Worm (Caenorhabditis elegans): ENCODE data around the gene sru-39.

The sru-39 gene

ce11 chrV:9813527-9813926 lies 10.3 kb downstream of the sru-39 start, which contains the start of gene sru-30:
Gene sru-30 (plus strand): TSS chrV:9813827.
- no peak for TF ChIP-seq fos-1 (tag; optimal IDR thresholded peaks at IDR 0.05)
- TF ChIP-seq lin-13 (GFP tag; optimal IDR thresholded peaks at IDR 0.05), result no peak
- no peak for TF ChIP-seq gmeb-1 (tag; optimal IDR thresholded peaks at IDR 0.05)
- TF ChIP-seq nhr-77 (tag; optimal IDR thresholded peaks at IDR 0.05), result no peak
- no peak for TF ChIP-seq ZK546.5 (tag; optimal IDR thresholded peaks at IDR 0.05)
- TF ChIP-seq nhr-11 (tag; optimal IDR thresholded peaks at IDR 0.05), result no peak
- TF ChIP-seq nhr-237 (tag; optimal IDR thresholded peaks at IDR 0.05), result no peak
- TF ChIP-seq sem-4 (tag; optimal IDR thresholded peaks at IDR 0.05), result no peak
- TF ChIP-seq elt-3 (tag; optimal IDR thresholded peaks at IDR 0.05), result no peak
- TF ChIP-seq mbf-1 (tag; optimal IDR thresholded peaks at IDR 0.05), result no peak
- TF ChIP-seq lsy-2 (tag; optimal IDR thresholded peaks at IDR 0.05), result no peak
- no peak for TF ChIP-seq elt-1 (tag; optimal IDR thresholded peaks at IDR 0.05)
- TF ChIP-seq sma-9 (GFP tag; optimal IDR thresholded peaks at IDR 0.05), result no peak
- TF ChIP-seq sma-9 (tag; optimal IDR thresholded peaks at IDR 0.05), result no peak
- TF ChIP-seq alr-1 (tag; optimal IDR thresholded peaks at IDR 0.05), result no peak

ce11 chrV:9816390-9816789 lies 13.1 kb downstream of the sru-39 start, which contains the start of gene sru-31:
Gene sru-31 (plus strand): TSS chrV:9816690.
- no peak for TF ChIP-seq elt-3 (tag; optimal IDR thresholded peaks at IDR 0.05)
- no peak for TF ChIP-seq mdl-1 (tag; optimal IDR thresholded peaks at IDR 0.05)
- no peak for TF ChIP-seq crh-2 (tag; optimal IDR thresholded peaks at IDR 0.05)
- TF ChIP-seq ztf-11 (tag; optimal IDR thresholded peaks at IDR 0.05), result no peak
- no peak for TF ChIP-seq blmp-1 (tag; optimal IDR thresholded peaks at IDR 0.05; ENCODE audit: insufficient read depth)
- TF ChIP-seq gmeb-1 (tag; optimal IDR thresholded peaks at IDR 0.05), result no peak

ce11 chrV:9821724-9822123 lies 18.4 kb downstream of the sru-39 start, which contains the start of gene str-193:
Gene str-193 (minus strand): TSS chrV:9821824.
- TF ChIP-seq lin-11 (tag; optimal IDR thresholded peaks at IDR 0.05), result no peak
- TF ChIP-seq mdl-1 (tag; optimal IDR thresholded peaks at IDR 0.05), result no peak
- TF ChIP-seq alr-1 (tag; optimal IDR thresholded peaks at IDR 0.05), result no peak
- TF ChIP-seq zag-1 (tag; optimal IDR thresholded peaks at IDR 0.05), result no peak
- no peak for TF ChIP-seq gmeb-1 (tag; optimal IDR thresholded peaks at IDR 0.05)
- TF ChIP-seq Y55F3AM.14 (GFP tag; optimal IDR thresholded peaks at IDR 0.05), result no peak
- TF ChIP-seq F13H6.1 (tag; optimal IDR thresholded peaks at IDR 0.05), result no peak

DNA sequence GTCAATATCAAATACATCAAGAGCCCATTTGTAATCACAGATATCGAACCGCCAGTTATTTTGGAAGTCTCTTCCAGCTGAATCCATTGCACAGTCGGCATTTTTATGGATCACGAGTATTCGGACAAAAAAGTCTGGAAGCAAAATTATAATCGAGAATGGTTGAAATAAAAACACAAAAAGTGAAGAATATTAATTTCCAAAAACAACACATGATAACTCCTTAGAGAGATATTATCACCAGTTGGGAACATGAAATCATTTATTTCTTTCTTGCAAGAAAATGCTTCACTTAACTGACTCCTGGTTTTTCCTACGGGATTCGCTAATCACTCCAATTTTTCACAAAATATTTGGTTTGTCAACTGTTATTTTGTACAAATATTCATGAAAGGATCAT lies 20.9 kb downstream of the sru-39 start, which contains the start of gene str-2:
str-2 (minus strand) TSS at position 101 of the 400 bp plus-strand sequence.
- TF ChIP-seq sma-9 (GFP tag; optimal IDR thresholded peaks at IDR 0.05) (no peak), sma-9 (tag; optimal IDR thresholded peaks at IDR 0.05) (no peak), elt-3 (tag; optimal IDR thresholded peaks at IDR 0.05) (no peak), C34F6.9 (tag; optimal IDR thresholded peaks at IDR 0.05) (no peak), nhr-11 (tag; optimal IDR thresholded peaks at IDR 0.05) (no peak), R02D3.7 (tag; optimal IDR thresholded peaks at IDR 0.05) (no peak), nhr-6 (tag; optimal IDR thresholded peaks at IDR 0.05) (no peak), elt-1 (tag; optimal IDR thresholded peaks at IDR 0.05) (no peak), F13H6.1 (tag; optimal IDR thresholded peaks at IDR 0.05) (no peak), skn-1 (tag; optimal IDR thresholded peaks at IDR 0.05) (no peak), nhr-10 (tag; optimal IDR thresholded peaks at IDR 0.05) (no peak), lsy-2 (tag; optimal IDR thresholded peaks at IDR 0.05) (no peak), crh-2 (tag; optimal IDR thresholded peaks at IDR 0.05) (no peak), mab-5 (tag; optimal IDR thresholded peaks at IDR 0.05) (no peak), fos-1 (tag; optimal IDR thresholded peaks at IDR 0.05) (no peak)

ce11 chrV:9833900-9834299 lies 30.6 kb downstream of the sru-39 start, which contains the start of gene sru-40:
Gene sru-40 (minus strand): TSS chrV:9834000.
- TF ChIP-seq nhr-129 (tag; optimal IDR thresholded peaks at IDR 0.05) (no peak), lin-39 (tag; optimal IDR thresholded peaks at IDR 0.05) (no peak), zag-1 (tag; optimal IDR thresholded peaks at IDR 0.05) (no peak), mbf-1 (tag; optimal IDR thresholded peaks at IDR 0.05) (no peak), gmeb-1 (tag; optimal IDR thresholded peaks at IDR 0.05) (no peak), nhr-12 (tag; optimal IDR thresholded peaks at IDR 0.05) (no peak), elt-1 (tag; optimal IDR thresholded peaks at IDR 0.05) (no peak), nhr-237 (tag; optimal IDR thresholded peaks at IDR 0.05) (no peak), lin-13 (GFP tag; optimal IDR thresholded peaks at IDR 0.05) (no peak)

- TF ChIP-seq nhr-12 (tag; optimal IDR thresholded peaks at IDR 0.05), result no peak
- TF ChIP-seq nhr-129 (tag; optimal IDR thresholded peaks at IDR 0.05), result no peak
- no peak for TF ChIP-seq nhr-77 (tag; optimal IDR thresholded peaks at IDR 0.05)
- TF ChIP-seq lin-39 (tag; optimal IDR thresholded peaks at IDR 0.05), result no peak
- TF ChIP-seq Y55F3AM.14 (GFP tag; optimal IDR thresholded peaks at IDR 0.05), result no peak
- TF ChIP-seq lin-13 (GFP tag; optimal IDR thresholded peaks at IDR 0.05), result no peak
- no peak for TF ChIP-seq alr-1 (tag; optimal IDR thresholded peaks at IDR 0.05)
- TF ChIP-seq crh-2 (tag; optimal IDR thresholded peaks at IDR 0.05), result no peak
- no peak for TF ChIP-seq blmp-1 (tag; optimal IDR thresholded peaks at IDR 0.05; ENCODE audit: insufficient read depth)
- no peak for TF ChIP-seq unc-62 (GFP tag; optimal IDR thresholded peaks at IDR 0.05)
- TF ChIP-seq gmeb-1 (tag; optimal IDR thresholded peaks at IDR 0.05), result no peak
- TF ChIP-seq snpc-4 (tag; optimal IDR thresholded peaks at IDR 0.05), result no peak
- TF ChIP-seq elt-3 (tag; optimal IDR thresholded peaks at IDR 0.05), result no peak
- TF ChIP-seq nhr-10 (tag; optimal IDR thresholded peaks at IDR 0.05), result no peak
Measured at ce11 chrV:9835945-9836344, 32.7 kb downstream of the sru-39 start, which contains the start of gene sru-38. Gene sru-38 (minus strand): TSS chrV:9836045.
